Fruit fly (Drosophila melanogaster) whole organism, embryonic: ENCODE results near the gene Uvrag.

ENCODE experiments used
- Asciz ChIP-seq: fragments of 200-800 bp; sonication (Bioruptor generic); optimal IDR thresholded peaks from 2 replicates; lab custom pipeline; 2017; ENCODE audit warnings: missing biosample characterization, mild to moderate bottlenecking, missing genetic modification characterization, missing genetic modification reagents
- Awh ChIP-seq: fragments of 200-800 bp; sonication (Bioruptor generic); IDR thresholded peaks from 2 replicates; pipeline ENCODE4, ENCODE4 v1.3.6; 2022; ENCODE audit warnings: missing biosample characterization, missing genetic modification characterization
- CG10959 ChIP-seq: fragments of 200-800 bp; sonication (Bioruptor generic); IDR thresholded peaks from 2 replicates; pipeline ENCODE4 v1.3.6; 2022; ENCODE audit warnings: missing biosample characterization, missing genetic modification characterization
- CG12219 ChIP-seq: fragments of 200-800 bp; sonication (Bioruptor generic); optimal IDR thresholded peaks from 3 replicates; lab custom pipeline; 2018; ENCODE audit warnings: missing biosample characterization, mild to moderate bottlenecking, missing genetic modification characterization
- CG14710 ChIP-seq: fragments of 200-800 bp; sonication (Bioruptor generic); optimal IDR thresholded peaks from 3 replicates; lab custom pipeline; 2019; ENCODE audit warnings: missing biosample characterization, mild to moderate bottlenecking, missing genetic modification characterization, moderate library complexity
- CG15514 ChIP-seq: fragments of 200-800 bp; sonication (Bioruptor generic); optimal IDR thresholded peaks from 3 replicates; lab custom pipeline; 2017; ENCODE audit warnings: missing biosample characterization, missing genetic modification characterization, mild to moderate bottlenecking, moderate library complexity, missing genetic modification reagents
- CG17385 ChIP-seq: fragments of 200-800 bp; sonication (Bioruptor generic); optimal IDR thresholded peaks from 3 replicates; lab custom pipeline; 2018; ENCODE audit warnings: missing biosample characterization, mild to moderate bottlenecking, missing genetic modification characterization
- CG17912 ChIP-seq: fragments of 200-800 bp; sonication (Bioruptor generic); optimal IDR thresholded peaks from 2 replicates; lab custom pipeline; 2018; ENCODE audit warnings: missing biosample characterization, mild to moderate bottlenecking, missing genetic modification characterization
- CG1792 ChIP-seq: fragments of 200-800 bp; sonication (Bioruptor generic); optimal IDR thresholded peaks from 2 replicates; lab custom pipeline; 2016; ENCODE audit warnings: missing biosample characterization, missing genetic modification characterization
- CG18476 ChIP-seq: fragments of 200-800 bp; sonication (Bioruptor generic); optimal IDR thresholded peaks from 2 replicates; lab custom pipeline; 2016; ENCODE audit warnings: missing biosample characterization, mild to moderate bottlenecking, missing genetic modification characterization
- CG2712 ChIP-seq: fragments of 200-800 bp; optimal IDR thresholded peaks from 3 replicates; lab custom pipeline; 2019; ENCODE audit warnings: missing biosample characterization, mild to moderate bottlenecking, missing genetic modification characterization, moderate library complexity
- CG2889 ChIP-seq: fragments of 200-800 bp; sonication (Bioruptor generic); IDR thresholded peaks from 3 replicates; pipeline ENCODE4 v1.3.6; 2022; ENCODE audit warnings: missing biosample characterization, missing genetic modification characterization
- CG30020 ChIP-seq: fragments of 200-800 bp; optimal IDR thresholded peaks from 2 replicates; lab custom pipeline; 2019; ENCODE audit warnings: missing biosample characterization, mild to moderate bottlenecking, missing genetic modification characterization, moderate library complexity
- CG30431 ChIP-seq: fragments of 200-800 bp; sonication (Bioruptor generic); optimal IDR thresholded peaks from 2 replicates; lab custom pipeline; 2017; ENCODE audit warnings: missing biosample characterization, missing genetic modification characterization
- CG31224 ChIP-seq: fragments of 200-800 bp; sonication (Bioruptor generic); IDR thresholded peaks from 2 replicates; pipeline ENCODE4 v1.3.6; 2022; ENCODE audit warnings: missing biosample characterization, missing genetic modification characterization
- CG31365 ChIP-seq: fragments of 200-800 bp; sonication (Bioruptor generic); optimal IDR thresholded peaks from 2 replicates; lab custom pipeline; 2018; ENCODE audit warnings: missing biosample characterization, mild to moderate bottlenecking, missing genetic modification characterization
- CG4707 ChIP-seq: fragments of 200-800 bp; sonication (Bioruptor generic); optimal IDR thresholded peaks from 2 replicates; lab custom pipeline; 2018; ENCODE audit warnings: missing biosample characterization, mild to moderate bottlenecking, missing genetic modification characterization, moderate library complexity
- CG6254 ChIP-seq: fragments of 200-800 bp; sonication (Bioruptor generic); optimal IDR thresholded peaks from 3 replicates; lab custom pipeline; 2017; ENCODE audit warnings: mild to moderate bottlenecking, missing biosample characterization, missing genetic modification reagents, missing genetic modification characterization
- CG6272 ChIP-seq: fragments of 200-800 bp; sonication (Bioruptor generic); IDR thresholded peaks from 2 replicates; pipeline ENCODE4 v1.3.6; 2022; ENCODE audit warnings: missing biosample characterization, missing genetic modification characterization
- CG6654 ChIP-seq: fragments of 200-800 bp; sonication (Bioruptor generic); optimal IDR thresholded peaks from 2 replicates; lab custom pipeline; 2017; ENCODE audit warnings: missing biosample characterization, mild to moderate bottlenecking, missing genetic modification characterization
- CG6813 ChIP-seq: fragments of 200-800 bp; sonication (Bioruptor generic); optimal IDR thresholded peaks from 2 replicates; lab custom pipeline; 2017; ENCODE audit warnings: missing biosample characterization, missing genetic modification characterization, mild to moderate bottlenecking, moderate library complexity, missing genetic modification reagents
- CG7556 ChIP-seq: fragments of 200-800 bp; sonication (Bioruptor generic); optimal IDR thresholded peaks from 2 replicates; lab custom pipeline; 2017; ENCODE audit warnings: missing biosample characterization, mild to moderate bottlenecking, missing genetic modification characterization
- CG8281 ChIP-seq: fragments of 200-800 bp; sonication (Bioruptor generic); optimal IDR thresholded peaks from 2 replicates; lab custom pipeline; 2018; ENCODE audit warnings: missing biosample characterization, mild to moderate bottlenecking, missing genetic modification characterization, moderate library complexity
- CG8359 ChIP-seq: fragments of 200-800 bp; sonication (Bioruptor generic); optimal IDR thresholded peaks from 2 replicates; lab custom pipeline; 2017; ENCODE audit warnings: missing biosample characterization, mild to moderate bottlenecking, missing genetic modification characterization, borderline replicate concordance
- CG8944 ChIP-seq: fragments of 200-800 bp; sonication (Bioruptor generic); optimal IDR thresholded peaks from 3 replicates; lab custom pipeline; 2016; ENCODE audit warnings: missing biosample characterization, missing genetic modification characterization
- CG9437 ChIP-seq: fragments of 200-800 bp; sonication (Bioruptor generic); optimal IDR thresholded peaks from 2 replicates; lab custom pipeline; 2018; ENCODE audit warnings: missing biosample characterization, mild to moderate bottlenecking, missing genetic modification characterization
- Chrac-16 ChIP-seq: fragments of 200-800 bp; sonication (Bioruptor generic); optimal IDR thresholded peaks from 3 replicates; lab custom pipeline; 2016; ENCODE audit warnings: missing biosample characterization, missing genetic modification characterization
- E2f1 ChIP-seq: fragments of 200-800 bp; sonication (Bioruptor generic); IDR thresholded peaks from 2 replicates; pipeline ENCODE4 v1.3.6; 2022; ENCODE audit warnings: missing biosample characterization, missing genetic modification characterization
- E2f2 ChIP-seq: fragments of 200-800 bp; sonication (Bioruptor generic); IDR thresholded peaks from 2 replicates; pipeline ENCODE4 v1.3.6; 2022; ENCODE audit warnings: missing biosample characterization, missing genetic modification characterization
- H15 ChIP-seq: fragments of 200-800 bp; sonication (Bioruptor generic); IDR thresholded peaks from 3 replicates; pipeline ENCODE4 v1.3.6; 2022; ENCODE audit warnings: missing biosample characterization, missing genetic modification characterization
- Hr3 ChIP-seq: fragments of 200-800 bp; sonication (Bioruptor generic); optimal IDR thresholded peaks from 3 replicates; lab custom pipeline; 2016; ENCODE audit warnings: missing biosample characterization, missing genetic modification characterization
- NC2α ChIP-seq: fragments of 200-800 bp; sonication (Bioruptor generic); optimal IDR thresholded peaks from 2 replicates; lab custom pipeline; 2016; ENCODE audit warnings: missing biosample characterization, missing genetic modification characterization
- NK7.1 ChIP-seq: fragments of 200-800 bp; sonication (Bioruptor generic); optimal IDR thresholded peaks from 3 replicates; lab custom pipeline; 2016; ENCODE audit warnings: missing biosample characterization, missing genetic modification characterization
- Ravus ChIP-seq: fragments of 200-800 bp; sonication (Bioruptor generic); IDR thresholded peaks from 2 replicates; pipeline ENCODE4 v1.3.6; 2022; ENCODE audit warnings: missing biosample characterization, missing genetic modification characterization
- Usf ChIP-seq: fragments of 200-800 bp; sonication (Bioruptor generic); optimal IDR thresholded peaks from 2 replicates; lab custom pipeline; 2017; ENCODE audit warnings: missing genotype, missing biosample characterization, missing genetic modification characterization
- az2 ChIP-seq: fragments of 200-800 bp; sonication (Bioruptor generic); optimal IDR thresholded peaks from 3 replicates; lab custom pipeline; 2016; ENCODE audit warnings: missing biosample characterization, missing genetic modification characterization
- bigmax ChIP-seq: fragments of 200-800 bp; sonication (Bioruptor generic); optimal IDR thresholded peaks from 2 replicates; lab custom pipeline; 2018; ENCODE audit warnings: missing biosample characterization, mild to moderate bottlenecking, missing genetic modification characterization
- da ChIP-seq: fragments of 200-800 bp; sonication (Bioruptor generic); optimal IDR thresholded peaks from 2 replicates; lab custom pipeline; 2016; ENCODE audit warnings: missing biosample characterization, missing genetic modification characterization
- danr ChIP-seq: fragments of 200-800 bp; sonication (Bioruptor generic); IDR thresholded peaks from 2 replicates; pipeline ENCODE4 v1.3.6; 2022; ENCODE audit warnings: missing biosample characterization, missing genetic modification characterization
- ewg ChIP-seq: fragments of 200-800 bp; sonication (Bioruptor generic); optimal IDR thresholded peaks from 3 replicates; lab custom pipeline; 2017; ENCODE audit warnings: mild to moderate bottlenecking, missing biosample characterization, missing genetic modification reagents, missing genetic modification characterization
- fd64A ChIP-seq: fragments of 200-800 bp; sonication (Bioruptor generic); optimal IDR thresholded peaks from 3 replicates; lab custom pipeline; 2018; ENCODE audit warnings: missing biosample characterization, mild to moderate bottlenecking, missing genetic modification characterization
- gcm ChIP-seq: fragments of 200-800 bp; sonication (Bioruptor generic); optimal IDR thresholded peaks from 2 replicates; lab custom pipeline; 2019; ENCODE audit warnings: missing biosample characterization, mild to moderate bottlenecking, missing genetic modification characterization, moderate library complexity
- lbe ChIP-seq: fragments of 200-800 bp; sonication (Bioruptor generic); optimal IDR thresholded peaks from 2 replicates; lab custom pipeline; 2016; ENCODE audit warnings: missing biosample characterization, mild to moderate bottlenecking, missing genetic modification characterization
- org-1 ChIP-seq: fragments of 200-800 bp; sonication (Bioruptor generic); optimal IDR thresholded peaks from 2 replicates; lab custom pipeline; 2017; ENCODE audit warnings: missing biosample characterization, missing genetic modification characterization
- rib ChIP-seq: fragments of 200-800 bp; sonication (Bioruptor generic); IDR thresholded peaks from 2 replicates; pipeline ENCODE4 v1.3.6; 2022; ENCODE audit warnings: missing biosample characterization, missing genetic modification characterization
- slou ChIP-seq: fragments of 200-800 bp; sonication (Bioruptor generic); optimal IDR thresholded peaks from 3 replicates; lab custom pipeline; 2016; ENCODE audit warnings: missing biosample characterization, missing genetic modification characterization
- tll ChIP-seq, 2 experiments: fragments of 200-800 bp in 1 of 2; fragments of >200 bp in 1 of 2; sonication (Bioruptor generic) in 1 of 2; optimal IDR thresholded peaks; 2 replicates each; lab custom pipeline; 2017 to 2019; ENCODE audit warnings: missing biosample characterization in 2 of 2, missing genetic modification characterization in 2 of 2, mild to moderate bottlenecking in 1 of 2, moderate library complexity in 1 of 2
- trem ChIP-seq: fragments of 200-800 bp; optimal IDR thresholded peaks from 3 replicates; lab custom pipeline; 2019; ENCODE audit warnings: missing biosample characterization, mild to moderate bottlenecking, missing genetic modification characterization, moderate library complexity
- zf30C ChIP-seq: fragments of 200-800 bp; sonication (Bioruptor generic); optimal IDR thresholded peaks from 3 replicates; lab custom pipeline; 2018; ENCODE audit warnings: missing biosample characterization, mild to moderate bottlenecking, missing genetic modification characterization

The Uvrag gene

DNA sequence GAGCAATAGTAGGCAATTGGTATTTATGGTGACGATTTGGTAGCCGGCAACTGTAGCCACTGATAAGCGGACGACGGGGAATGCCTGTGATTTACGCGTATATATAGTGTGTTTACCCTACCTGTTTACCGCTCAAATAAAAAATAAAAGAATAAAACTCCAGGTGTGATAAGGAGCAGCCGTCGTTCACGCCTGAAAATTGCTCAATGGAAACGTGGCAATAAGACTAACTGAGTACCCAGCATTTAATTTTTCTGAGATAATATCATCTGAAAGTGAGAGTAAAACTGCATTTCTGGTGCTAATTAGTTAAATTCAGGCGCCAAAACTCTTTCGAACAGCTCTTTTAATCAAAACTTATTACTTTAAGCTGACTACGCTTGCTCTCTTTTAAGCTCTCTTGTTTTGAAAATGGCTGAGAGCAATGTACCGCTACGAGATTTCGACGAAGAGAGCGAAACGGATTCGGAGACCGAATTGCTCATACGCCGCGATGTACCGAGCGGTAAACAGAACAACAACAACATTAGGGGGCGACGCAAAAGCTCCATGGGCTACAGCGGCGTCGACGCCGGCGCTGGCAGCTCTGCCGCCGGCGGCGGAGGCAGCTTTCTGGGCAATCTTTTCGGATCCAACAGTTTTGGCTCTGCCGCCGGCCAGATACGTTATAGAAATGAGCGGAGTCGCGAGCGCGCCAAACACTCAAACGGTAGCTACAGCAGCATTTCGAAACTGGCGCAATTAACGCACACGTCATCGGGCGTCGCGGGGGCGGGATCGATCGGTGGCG, 3.9 kb downstream of the Uvrag start (continued):
- TF ChIP-seq NC2α (GFP tag; lab: Kevin White, UChicago) (peak; percentile 65), CG31365 (peak; percentile 84), CG17385 (GFP tag; lab: Kevin White, UChicago) (peak; percentile 81), fd64A (GFP tag; lab: Kevin White, UChicago) (peak; percentile 87), slou (no peak), CG6254 (GFP tag; lab: Kevin White, UChicago) (peak; percentile 44), CG17912 (GFP tag; lab: Kevin White, UChicago) (peak; percentile 89), CG6654 (no peak), az2 (no peak), CG8281 (tag; lab: Kevin White, UChicago) (peak; percentile 69), bigmax (GFP tag; lab: Kevin White, UChicago) (peak; percentile 39), CG30431 (GFP tag; lab: Kevin White, UChicago) (peak; percentile 6), Ravus (GFP tag; lab: Robert Waterston, UW) (no peak; the same call in 1 of the 2 replicates), E2f1 (0 out of 2 replicates have a peak, but pooled peaks have one; percentile 6), Hr3 (GFP tag; lab: Kevin White, UChicago) (peak; percentile 4), CG12219 (peak; percentile 77), CG2889 (GFP tag; lab: Robert Waterston, UW) (no peak), danr (GFP tag; lab: Robert Waterston, UW) (peak; percentile 27; the same call in 1 of the 2 replicates), org-1 (GFP tag; lab: Kevin White, UChicago) (peak; percentile 72), Awh (GFP tag; lab: Robert Waterston, UW) (peak; percentile 77), trem (tag; lab: Kevin White, UChicago) (no peak), rib (GFP tag; lab: Robert Waterston, UW) (peak; percentile 69; the same call in 1 of the 2 replicates), ewg (GFP tag; lab: Kevin White, UChicago) (peak; percentile 47), gcm (GFP tag; lab: Kevin White, UChicago) (peak; percentile 83), Chrac-16 (GFP tag; lab: Kevin White, UChicago) (no peak), CG4707 (GFP tag; lab: Kevin White, UChicago) (peak; percentile 73), CG6272 (GFP tag; lab: Robert Waterston, UW) (no peak), zf30C (GFP tag; lab: Kevin White, UChicago) (no peak), E2f2 (GFP tag; lab: Robert Waterston, UW) (0 out of 2 replicates have a peak, but pooled peaks have one; percentile 31), NK7.1 (peak; percentile 31), Asciz (GFP tag; lab: Kevin White, UChicago) (peak; percentile 94), CG10959 (GFP tag; lab: Robert Waterston, UW) (no peak; the same call in 1 of the 2 replicates), CG9437 (peak; percentile 33), CG8944 (GFP tag; lab: Kevin White, UChicago) (no peak), tll (GFP tag; optimal IDR thresholded peaks at IDR 0.05; lab: Kevin White, UChicago) (no peak), CG15514 (GFP tag; lab: Kevin White, UChicago) (peak; percentile 75), CG14710 (no peak), CG18476 (GFP tag; lab: Kevin White, UChicago) (no peak), H15 (GFP tag; lab: Robert Waterston, UW) (no peak), CG8359 (GFP tag; lab: Kevin White, UChicago) (peak; percentile 37), CG31224 (GFP tag; lab: Robert Waterston, UW) (no peak), CG30020 (tag; lab: Kevin White, UChicago) (no peak), CG7556 (GFP tag; lab: Kevin White, UChicago) (peak; percentile 55), CG6813 (GFP tag; lab: Kevin White, UChicago) (peak; percentile 94), Usf (no peak), lbe (GFP tag; lab: Kevin White, UChicago) (peak; percentile 29), CG2712 (tag; lab: Kevin White, UChicago) (peak; percentile 57), da (GFP tag; lab: Kevin White, UChicago) (no peak), CG1792 (GFP tag; lab: Kevin White, UChicago) (peak; percentile 34)
